Worm (Caenorhabditis elegans) whole organism, L2 larva: Measurements from ENCODE around the gene cyp-34A7.

ENCODE experiments used
- F13H6.1 ChIP-seq: sonication (generic microtip); optimal IDR thresholded peaks from 2 replicates; lab custom pipeline; 2016; ENCODE audit warnings: missing genetic modification characterization, missing compliant biosample characterization
- R02D3.7 ChIP-seq: fragments of 150-350 bp; optimal IDR thresholded peaks from 2 replicates; lab custom pipeline; 2014; ENCODE audit warnings: missing biosample characterization, missing genetic modification characterization
- Y55F3AM.14 ChIP-seq: fragments of 200-800 bp; sonication (Bioruptor generic); optimal IDR thresholded peaks from 2 replicates; lab custom pipeline; 2018; ENCODE audit warnings: mild to moderate bottlenecking, missing genetic modification characterization, missing compliant biosample characterization
- alr-1 ChIP-seq: fragments of 150-350 bp; optimal IDR thresholded peaks from 2 replicates; lab custom pipeline; 2014; ENCODE audit warnings: missing biosample characterization, missing genetic modification characterization
- lin-13 ChIP-seq: fragments of 150-350 bp; optimal IDR thresholded peaks from 2 replicates; lab custom pipeline; 2014; ENCODE audit warnings: missing biosample characterization, missing genetic modification reagents, missing genetic modification characterization
- lin-39 ChIP-seq: fragments of 150-350 bp; optimal IDR thresholded peaks from 2 replicates; lab custom pipeline; 2014; ENCODE audit warnings: missing biosample characterization, missing genetic modification reagents, missing genetic modification characterization
- lsy-2 ChIP-seq, 2 experiments: fragments of 150-350 bp in 1 of 2; sonication (generic microtip) in 1 of 2; optimal IDR thresholded peaks; 2 replicates each; lab custom pipeline; 2014 to 2017; ENCODE audit warnings: missing biosample characterization in 2 of 2, missing genetic modification characterization in 2 of 2
- nhr-11 ChIP-seq: fragments of 150-350 bp; optimal IDR thresholded peaks from 2 replicates; lab custom pipeline; 2014; ENCODE audit warnings: missing biosample characterization, missing genetic modification characterization
- nhr-77 ChIP-seq: fragments of 150-350 bp; optimal IDR thresholded peaks from 2 replicates; lab custom pipeline; 2014; ENCODE audit warnings: missing biosample characterization, missing genetic modification characterization
- snpc-4 ChIP-seq: fragments of 150-350 bp; optimal IDR thresholded peaks from 2 replicates; lab custom pipeline; 2014; ENCODE audit warnings: missing biosample characterization, missing genetic modification characterization
- unc-62 ChIP-seq: fragments of 150-350 bp; optimal IDR thresholded peaks from 2 replicates; lab custom pipeline; 2014; ENCODE audit warnings: missing biosample characterization, missing genetic modification reagents, missing genetic modification characterization

- no peak for TF ChIP-seq Y55F3AM.14 (GFP tag; lab: Kevin White, UChicago)
- TF ChIP-seq nhr-11 (tag; lab: Kevin White, UChicago): no peak
- TF ChIP-seq nhr-77 (tag; lab: Kevin White, UChicago): no peak
- TF ChIP-seq alr-1 (tag; lab: Kevin White, UChicago): no peak
- TF ChIP-seq lsy-2 (tag; optimal IDR thresholded peaks at IDR 0.05; lab: Kevin White, UChicago): no peak
- no peak for TF ChIP-seq R02D3.7
- no peak for TF ChIP-seq unc-62 (GFP tag; lab: Kevin White, UChicago)
- TF ChIP-seq lin-39 (tag; lab: Kevin White, UChicago): no peak
- no peak for TF ChIP-seq snpc-4 (tag; lab: Kevin White, UChicago)
- no peak for TF ChIP-seq lin-13 (GFP tag; lab: Kevin White, UChicago)
- TF ChIP-seq F13H6.1 (tag; lab: Kevin White, UChicago): no peak
These were observed 34.5 kb downstream of the cyp-34A7 start, which contains the start of gene srx-64 for ce11 chrV:3929099-3929498.
